Fruit fly (Drosophila melanogaster) whole organism, embryonic: Measurements from ENCODE around the gene kibra.

Experiments
- Abd-B ChIP-seq: fragments of 200-800 bp; sonication (Bioruptor generic); optimal IDR thresholded peaks from 2 replicates; lab custom pipeline; 2018; ENCODE audit warnings: missing biosample characterization, mild to moderate bottlenecking, missing genetic modification characterization, moderate library complexity
- CG11398 ChIP-seq: fragments of 200-800 bp; sonication (Bioruptor generic); optimal IDR thresholded peaks from 2 replicates; lab custom pipeline; 2016; ENCODE audit warnings: missing biosample characterization, missing genetic modification characterization
- CG11696 ChIP-seq: fragments of 200-800 bp; sonication (Bioruptor generic); IDR thresholded peaks from 2 replicates; pipeline ENCODE4 v1.3.6; 2022; ENCODE audit warnings: missing biosample characterization, missing genetic modification characterization
- CG12391 ChIP-seq: fragments of 200-800 bp; sonication (Bioruptor generic); optimal IDR thresholded peaks from 3 replicates; lab custom pipeline; 2018; ENCODE audit warnings: missing biosample characterization, mild to moderate bottlenecking, missing genetic modification characterization, moderate library complexity
- CG13775 ChIP-seq: fragments of 200-800 bp; sonication (Bioruptor generic); optimal IDR thresholded peaks from 3 replicates; lab custom pipeline; 2017; ENCODE audit warnings: missing biosample characterization, mild to moderate bottlenecking, missing genetic modification characterization
- CG1602 ChIP-seq: fragments of 200-800 bp; sonication (Bioruptor generic); optimal IDR thresholded peaks from 3 replicates; lab custom pipeline; 2016; ENCODE audit warnings: missing biosample characterization, missing genetic modification characterization
- CG16815 ChIP-seq: fragments of 200-800 bp; sonication (Bioruptor generic); optimal IDR thresholded peaks from 3 replicates; lab custom pipeline; 2017; ENCODE audit warnings: missing biosample characterization, mild to moderate bottlenecking, missing genetic modification characterization
- CG17385 ChIP-seq: fragments of 200-800 bp; sonication (Bioruptor generic); optimal IDR thresholded peaks from 3 replicates; lab custom pipeline; 2018; ENCODE audit warnings: missing biosample characterization, mild to moderate bottlenecking, missing genetic modification characterization
- CG17829 ChIP-seq: fragments of 200-800 bp; optimal IDR thresholded peaks from 2 replicates; lab custom pipeline; 2019; ENCODE audit warnings: missing biosample characterization, mild to moderate bottlenecking, missing genetic modification characterization, moderate library complexity
- CG18011 ChIP-seq: fragments of 200-800 bp; sonication (Bioruptor generic); optimal IDR thresholded peaks from 2 replicates; lab custom pipeline; 2017; ENCODE audit warnings: missing biosample characterization, missing genetic modification characterization, mild to moderate bottlenecking, moderate library complexity, missing genotype
- CG2120 ChIP-seq: fragments of 200-800 bp; sonication (Bioruptor generic); optimal IDR thresholded peaks from 3 replicates; lab custom pipeline; 2016; ENCODE audit warnings: missing biosample characterization, missing genetic modification characterization
- CG2199 ChIP-seq: fragments of 200-800 bp; sonication (Bioruptor generic); IDR thresholded peaks from 3 replicates; pipeline ENCODE4 v1.3.6; 2022; ENCODE audit warnings: missing biosample characterization, missing genetic modification characterization
- CG32767 ChIP-seq: fragments of 200-800 bp; sonication (Bioruptor generic); IDR thresholded peaks from 2 replicates; pipeline ENCODE4 v1.3.6; 2022; ENCODE audit warnings: missing biosample characterization, missing genetic modification characterization
- CG9817 ChIP-seq: fragments of 200-800 bp; sonication (Bioruptor generic); optimal IDR thresholded peaks from 2 replicates; lab custom pipeline; 2018; ENCODE audit warnings: missing biosample characterization, mild to moderate bottlenecking, missing genetic modification characterization, moderate library complexity
- Dbx ChIP-seq: fragments of 200-800 bp; sonication (Bioruptor generic); IDR thresholded peaks from 3 replicates; pipeline ENCODE4 v1.3.6; 2022; ENCODE audit warnings: missing biosample characterization, missing genetic modification characterization
- Deaf1 ChIP-seq: fragments of 200-800 bp; optimal IDR thresholded peaks from 3 replicates; lab custom pipeline; 2019; ENCODE audit warnings: missing biosample characterization, mild to moderate bottlenecking, missing genetic modification characterization, moderate library complexity
- Dek ChIP-seq: fragments of 200-800 bp; sonication (Bioruptor generic); optimal IDR thresholded peaks from 3 replicates; lab custom pipeline; 2019; ENCODE audit warnings: missing biosample characterization, mild to moderate bottlenecking, missing genetic modification characterization, moderate library complexity
- Drgx ChIP-seq: fragments of 200-800 bp; sonication (Bioruptor generic); IDR thresholded peaks from 2 replicates; pipeline ENCODE4 v1.3.6; 2022; ENCODE audit warnings: missing biosample characterization, missing genetic modification characterization
- ERR ChIP-seq: fragments of 200-800 bp; sonication (Bioruptor generic); optimal IDR thresholded peaks from 2 replicates; lab custom pipeline; 2016; ENCODE audit warnings: missing biosample characterization, missing genetic modification characterization
- GATAe ChIP-seq: fragments of 200-800 bp; sonication (Bioruptor generic); conservative IDR thresholded peaks from 2 replicates; pipeline ENCODE4 v1.3.6; 2022; ENCODE audit warnings: missing biosample characterization, missing genetic modification characterization
- NK7.1 ChIP-seq: fragments of 200-800 bp; sonication (Bioruptor generic); optimal IDR thresholded peaks from 3 replicates; lab custom pipeline; 2016; ENCODE audit warnings: missing biosample characterization, missing genetic modification characterization
- Nf-YC ChIP-seq: fragments of 200-800 bp; optimal IDR thresholded peaks from 3 replicates; lab custom pipeline; 2019; ENCODE audit warnings: missing biosample characterization, mild to moderate bottlenecking, missing genetic modification characterization, moderate library complexity
- Stat92E ChIP-seq, 3 experiments: fragments of >200 bp in 2 of 3; fragments of 200-800 bp in 1 of 3; sonication (Bioruptor generic) in 1 of 3; optimal IDR thresholded peaks; 2 replicates each; lab custom pipeline; 2017 to 2019; ENCODE audit warnings: missing biosample characterization in 3 of 3, missing genetic modification characterization in 3 of 3, mild to moderate bottlenecking in 1 of 3, moderate library complexity in 1 of 3
- Vsx1 ChIP-seq: fragments of 200-800 bp; sonication (Bioruptor generic); optimal IDR thresholded peaks from 2 replicates; lab custom pipeline; 2017; ENCODE audit warnings: missing biosample characterization, mild to moderate bottlenecking, missing genetic modification characterization, missing genetic modification reagents
- Xbp1 ChIP-seq: fragments of 200-800 bp; sonication (Bioruptor generic); optimal IDR thresholded peaks from 3 replicates; lab custom pipeline; 2016; ENCODE audit warnings: missing biosample characterization, mild to moderate bottlenecking, missing genetic modification characterization
- bowl ChIP-seq: fragments of 200-800 bp; sonication (Bioruptor generic); IDR thresholded peaks from 2 replicates; pipeline ENCODE4 v1.3.6; 2022; ENCODE audit warnings: missing biosample characterization, missing genetic modification characterization
- cato ChIP-seq: fragments of 200-800 bp; sonication (Bioruptor generic); optimal IDR thresholded peaks from 2 replicates; lab custom pipeline; 2016; ENCODE audit warnings: missing biosample characterization, missing genetic modification characterization, borderline replicate concordance
- cg ChIP-seq: fragments of 200-800 bp; sonication (Bioruptor generic); optimal IDR thresholded peaks from 3 replicates; lab custom pipeline; 2019; ENCODE audit warnings: missing biosample characterization, mild to moderate bottlenecking, missing genetic modification characterization, moderate library complexity
- chinmo ChIP-seq: fragments of 200-800 bp; sonication (Bioruptor generic); IDR thresholded peaks from 4 replicates; pipeline ENCODE4 v1.3.6; 2022; ENCODE audit warnings: missing biosample characterization, missing genetic modification characterization; ENCODE audit not compliant: partially characterized antibody
- crol ChIP-seq: fragments of 200-800 bp; sonication (Bioruptor generic); IDR thresholded peaks from 2 replicates; pipeline ENCODE4 v1.3.6; 2022; ENCODE audit warnings: missing biosample characterization, missing genetic modification characterization
- disco-r ChIP-seq: fragments of 200-800 bp; sonication (Bioruptor generic); optimal IDR thresholded peaks from 2 replicates; lab custom pipeline; 2016; ENCODE audit warnings: missing biosample characterization, missing genetic modification characterization
- hb ChIP-seq: fragments of 200-800 bp; sonication (Bioruptor generic); IDR thresholded peaks from 3 replicates; pipeline ENCODE4 v1.3.6; 2022; ENCODE audit warnings: missing biosample characterization, missing genetic modification characterization; ENCODE audit not compliant: partially characterized antibody
- her ChIP-seq: fragments of 200-800 bp; sonication (Bioruptor generic); optimal IDR thresholded peaks from 2 replicates; lab custom pipeline; 2016; ENCODE audit warnings: missing biosample characterization, missing genetic modification characterization
- insv ChIP-seq, 2 experiments: fragments of 200-800 bp; sonication (Bioruptor generic); optimal IDR thresholded peaks; 3 replicates each; lab custom pipeline; 2016 to 2018; ENCODE audit warnings: missing biosample characterization in 2 of 2, missing genetic modification characterization in 2 of 2
- mld ChIP-seq: fragments of 200-800 bp; sonication (Bioruptor generic); IDR thresholded peaks from 3 replicates; pipeline ENCODE4 v1.3.6; 2022; ENCODE audit warnings: missing biosample characterization, missing genetic modification characterization; ENCODE audit not compliant: partially characterized antibody
- nom ChIP-seq: fragments of 200-800 bp; sonication (Bioruptor generic); optimal IDR thresholded peaks from 2 replicates; lab custom pipeline; 2017; ENCODE audit warnings: missing biosample characterization, missing genetic modification characterization, mild to moderate bottlenecking, moderate library complexity, missing genetic modification reagents
- psq ChIP-seq: fragments of 200-800 bp; sonication (Bioruptor generic); optimal IDR thresholded peaks from 2 replicates; lab custom pipeline; 2017; ENCODE audit warnings: missing biosample characterization, missing genetic modification characterization
- sd ChIP-seq: fragments of 200-800 bp; sonication (Bioruptor generic); optimal IDR thresholded peaks from 3 replicates; lab custom pipeline; 2018; ENCODE audit warnings: missing biosample characterization, mild to moderate bottlenecking, missing genetic modification characterization, moderate library complexity
- sens ChIP-seq: fragments of 200-800 bp; sonication (Bioruptor generic); peaks from one replicate; lab custom pipeline; 2016; ENCODE audit warnings: missing biosample characterization, missing genetic modification characterization
- tll ChIP-seq, 2 experiments: fragments of 200-800 bp in 1 of 2; fragments of >200 bp in 1 of 2; sonication (Bioruptor generic) in 1 of 2; optimal IDR thresholded peaks; 2 replicates each; lab custom pipeline; 2017 to 2019; ENCODE audit warnings: missing biosample characterization in 2 of 2, missing genetic modification characterization in 2 of 2, mild to moderate bottlenecking in 1 of 2, moderate library complexity in 1 of 2
- unc-4 ChIP-seq: fragments of 200-800 bp; sonication (Bioruptor generic); IDR thresholded peaks from 2 replicates; pipeline ENCODE4 v1.3.6; 2022; ENCODE audit warnings: missing biosample characterization, missing genetic modification characterization; ENCODE audit not compliant: partially characterized antibody
- zen ChIP-seq: fragments of 200-800 bp; sonication (Bioruptor generic); optimal IDR thresholded peaks from 3 replicates; lab custom pipeline; 2018; ENCODE audit warnings: missing biosample characterization, mild to moderate bottlenecking, missing genetic modification characterization, moderate library complexity

The kibra gene

dm6 chr3R:14652301-14652880 lies 71.7 kb downstream of the kibra start (continued):
- TF ChIP-seq Deaf1 = peak; percentile 13
- no peak for TF ChIP-seq GATAe
- TF ChIP-seq bowl (GFP tag; lab: Robert Waterston, UW) = no peak
- TF ChIP-seq Abd-B = no peak
- peak in 1 of 2 experiments; percentile 7 for TF ChIP-seq insv (GFP tag; optimal IDR thresholded peaks at IDR 0.05; lab: Kevin White, UChicago)
- peak; percentile 37 for TF ChIP-seq sens (GFP tag; lab: Kevin White, UChicago)
- no peak for TF ChIP-seq CG11398 (GFP tag; lab: Kevin White, UChicago)
- peak; percentile 54 for TF ChIP-seq zen (tag; lab: Kevin White, UChicago)
- no peak for TF ChIP-seq CG17829
- no peak for TF ChIP-seq hb (GFP tag; lab: Robert Waterston, UW)
- TF ChIP-seq ERR = no peak
- no peak for TF ChIP-seq CG1602
- no peak for TF ChIP-seq NK7.1
- no peak for TF ChIP-seq mld (GFP tag; lab: Robert Waterston, UW)
- no peak for TF ChIP-seq her (GFP tag; lab: Kevin White, UChicago)

dm6 chr3R:14651076-14651662 lies 72.9 kb downstream of the kibra start:
- TF ChIP-seq CG17385 (GFP tag; lab: Kevin White, UChicago) (peak; percentile 54), psq (GFP tag; lab: Kevin White, UChicago) (peak; percentile 12), CG32767 (GFP tag; lab: Robert Waterston, UW) (no peak), nom (GFP tag; lab: Kevin White, UChicago) (peak; percentile 75), Drgx (no peak), tll (GFP tag; optimal IDR thresholded peaks at IDR 0.05; lab: Kevin White, UChicago) (peak in 1 of 2 experiments; percentile 9), mld (GFP tag; lab: Robert Waterston, UW) (0 out of 3 replicates have a peak, but pooled peaks have one; percentile 8), chinmo (GFP tag; lab: Robert Waterston, UW) (0 out of 4 replicates have a peak, but pooled peaks have one; percentile 45)

- TF ChIP-seq disco-r (no peak), Vsx1 (GFP tag; lab: Kevin White, UChicago) (no peak), Stat92E (GFP tag; optimal IDR thresholded peaks at IDR 0.05; lab: Kevin White, UChicago) (peak in 1 of 3 experiments; percentile 61), crol (GFP tag; lab: Robert Waterston, UW) (peak; percentile 27; the same call in 1 of the 2 replicates), CG2199 (GFP tag; lab: Robert Waterston, UW) (peak; percentile 30; the same call in 1 of the 3 replicates), CG9817 (tag; lab: Kevin White, UChicago) (no peak), sd (tag; lab: Kevin White, UChicago) (peak; percentile 69), cg (GFP tag; lab: Kevin White, UChicago) (peak; percentile 33), Nf-YC (tag; lab: Kevin White, UChicago) (no peak)
Observed at dm6 chr3R:14650367-14650766, 73.7 kb downstream of the kibra start.

dm6 chr3R:14649307-14650239 lies 74.5 kb downstream of the kibra start:
- no peak for TF ChIP-seq CG12391 (tag; lab: Kevin White, UChicago)
- no peak for TF ChIP-seq Dbx (GFP tag; lab: Robert Waterston, UW)
- peak; percentile 31 for TF ChIP-seq Xbp1 (GFP tag; lab: Kevin White, UChicago)
- no peak for TF ChIP-seq unc-4 (GFP tag; lab: Robert Waterston, UW)
- peak; percentile 51 for TF ChIP-seq CG2120 (GFP tag; lab: Kevin White, UChicago)
- peak; percentile 5 for TF ChIP-seq CG16815 (GFP tag; lab: Kevin White, UChicago)
- TF ChIP-seq CG11696 (GFP tag; lab: Robert Waterston, UW) = peak; percentile 71; the same call in 1 of the 2 replicates
- TF ChIP-seq CG18011 (GFP tag; lab: Kevin White, UChicago) = peak; percentile 35
- peak; percentile 11 for TF ChIP-seq CG13775
- no peak for TF ChIP-seq cato
- peak; percentile 18 for TF ChIP-seq Dek (tag; lab: Kevin White, UChicago)
